Fruit fly (Drosophila melanogaster) Kc167 (cell line): ENCODE measurements around the gene CG13699.

ENCODE experiments used
- Myc ChIP-seq: fragments of >200 bp; optimal IDR thresholded peaks from 2 replicates; lab custom pipeline; 2017; ENCODE audit warnings: missing external identifiers
- Sin3A ChIP-seq: fragments of >200 bp; optimal IDR thresholded peaks from 2 replicates; lab custom pipeline; 2018; ENCODE audit warnings: missing external identifiers
- h ChIP-seq: fragments of >200 bp; optimal IDR thresholded peaks from 3 replicates; lab custom pipeline; 2018; ENCODE audit warnings: missing external identifiers
- insv ChIP-seq: fragments of >200 bp; optimal IDR thresholded peaks from 3 replicates; lab custom pipeline; 2018; ENCODE audit warnings: missing external identifiers
- psq ChIP-seq: fragments of >200 bp; optimal IDR thresholded peaks from 2 replicates; lab custom pipeline; 2017; ENCODE audit warnings: missing external identifiers
- ttk ChIP-seq: sonication (Bioruptor generic); optimal IDR thresholded peaks from 2 replicates; lab custom pipeline; 2017; ENCODE audit warnings: missing external identifiers

DNA sequence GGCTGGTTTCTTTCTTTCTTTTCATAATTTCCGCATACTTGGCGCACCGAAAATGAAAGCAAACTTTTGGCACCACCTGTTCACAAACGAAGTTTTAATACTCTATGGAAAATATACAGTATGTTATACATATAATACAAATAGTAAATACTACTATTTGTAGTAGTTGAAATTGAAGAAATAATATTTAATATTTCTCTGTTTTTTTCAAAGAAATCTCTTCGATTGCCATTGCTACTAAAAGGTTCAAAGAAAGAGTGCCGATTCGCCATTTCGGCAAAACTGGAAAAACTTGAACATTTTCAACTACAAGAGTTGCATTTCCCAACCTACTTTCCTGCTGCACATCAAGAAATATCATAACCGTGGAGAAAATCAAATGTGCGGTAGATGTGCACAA lies 15.5 kb downstream of the CG13699 start:
- TF ChIP-seq insv (no peak), psq (lab: Kevin White, UChicago) (no peak), Sin3A (no peak), h (lab: Kevin White, UChicago) (no peak), ttk (no peak), Myc (lab: Kevin White, UChicago) (no peak)
